Fruit fly (Drosophila melanogaster) whole organism, embryonic: Measurements from ENCODE around the gene Pdi.

Source experiments
- CG10209 ChIP-seq: fragments of 200-800 bp; sonication (Bioruptor generic); optimal IDR thresholded peaks from 3 replicates; lab custom pipeline; 2017; ENCODE audit warnings: missing biosample characterization, mild to moderate bottlenecking, missing genetic modification characterization, missing genetic modification reagents
- CG10274 ChIP-seq: fragments of 200-800 bp; sonication (Bioruptor generic); optimal IDR thresholded peaks from 3 replicates; lab custom pipeline; 2017; ENCODE audit warnings: missing biosample characterization, mild to moderate bottlenecking, missing genetic modification characterization
- CG10565 ChIP-seq: fragments of 200-800 bp; sonication (Bioruptor generic); optimal IDR thresholded peaks from 3 replicates; lab custom pipeline; 2016; ENCODE audit warnings: missing biosample characterization, mild to moderate bottlenecking, missing genetic modification characterization
- CG11504 ChIP-seq: fragments of 200-800 bp; sonication (Bioruptor generic); optimal IDR thresholded peaks from 3 replicates; lab custom pipeline; 2019; ENCODE audit warnings: missing biosample characterization, mild to moderate bottlenecking, missing genetic modification characterization, moderate library complexity
- CG11560 ChIP-seq: fragments of 200-800 bp; sonication (Bioruptor generic); IDR thresholded peaks from 3 replicates; pipeline ENCODE4 v1.3.6; 2022; ENCODE audit warnings: missing biosample characterization, missing genetic modification characterization
- CG12155 ChIP-seq: fragments of 200-800 bp; sonication (Bioruptor generic); optimal IDR thresholded peaks from 3 replicates; lab custom pipeline; 2016; ENCODE audit warnings: missing biosample characterization, missing genetic modification characterization
- CG14441 ChIP-seq: fragments of 200-800 bp; sonication (Bioruptor generic); IDR thresholded peaks from 2 replicates; pipeline ENCODE4 v1.3.6; 2022; ENCODE audit warnings: missing biosample characterization, missing genetic modification characterization
- CG15011 ChIP-seq: fragments of 200-800 bp; sonication (Bioruptor generic); optimal IDR thresholded peaks from 3 replicates; lab custom pipeline; 2018; ENCODE audit warnings: missing biosample characterization, mild to moderate bottlenecking, missing genetic modification characterization
- CG1602 ChIP-seq: fragments of 200-800 bp; sonication (Bioruptor generic); optimal IDR thresholded peaks from 3 replicates; lab custom pipeline; 2016; ENCODE audit warnings: missing biosample characterization, missing genetic modification characterization
- CG18619 ChIP-seq: fragments of 200-800 bp; sonication (Bioruptor generic); optimal IDR thresholded peaks from 3 replicates; lab custom pipeline; 2017; ENCODE audit warnings: missing biosample characterization, mild to moderate bottlenecking, missing genetic modification characterization
- CG2202 ChIP-seq: fragments of 200-800 bp; sonication (Bioruptor generic); optimal IDR thresholded peaks from 2 replicates; lab custom pipeline; 2018; ENCODE audit warnings: missing biosample characterization, mild to moderate bottlenecking, missing genetic modification characterization
- CG30020 ChIP-seq: fragments of 200-800 bp; optimal IDR thresholded peaks from 2 replicates; lab custom pipeline; 2019; ENCODE audit warnings: missing biosample characterization, mild to moderate bottlenecking, missing genetic modification characterization, moderate library complexity
- CG3163 ChIP-seq: fragments of 200-800 bp; sonication (Bioruptor generic); optimal IDR thresholded peaks from 3 replicates; lab custom pipeline; 2016; ENCODE audit warnings: missing biosample characterization, missing genetic modification characterization
- CG33213 ChIP-seq: fragments of 200-800 bp; sonication (Bioruptor generic); optimal IDR thresholded peaks from 3 replicates; lab custom pipeline; 2016; ENCODE audit warnings: missing biosample characterization, missing genetic modification characterization
- CG3407 ChIP-seq: fragments of 200-800 bp; sonication (Bioruptor generic); optimal IDR thresholded peaks from 2 replicates; lab custom pipeline; 2018; ENCODE audit warnings: missing biosample characterization, mild to moderate bottlenecking, missing genetic modification characterization
- CG3726 ChIP-seq: fragments of 200-800 bp; sonication (Bioruptor generic); IDR thresholded peaks from 3 replicates; pipeline ENCODE4, ENCODE4 v1.3.6; 2022; ENCODE audit warnings: missing biosample characterization, missing genetic modification characterization
- CG4282 ChIP-seq: fragments of 200-800 bp; sonication (Bioruptor generic); optimal IDR thresholded peaks from 2 replicates; lab custom pipeline; 2016; ENCODE audit warnings: missing biosample characterization, missing genetic modification characterization
- CG8924 ChIP-seq: fragments of 200-800 bp; optimal IDR thresholded peaks from 3 replicates; lab custom pipeline; 2019; ENCODE audit warnings: missing biosample characterization, mild to moderate bottlenecking, missing genetic modification characterization, moderate library complexity
- CG8944 ChIP-seq: fragments of 200-800 bp; sonication (Bioruptor generic); optimal IDR thresholded peaks from 3 replicates; lab custom pipeline; 2016; ENCODE audit warnings: missing biosample characterization, missing genetic modification characterization
- Chrac-16 ChIP-seq: fragments of 200-800 bp; sonication (Bioruptor generic); optimal IDR thresholded peaks from 3 replicates; lab custom pipeline; 2016; ENCODE audit warnings: missing biosample characterization, missing genetic modification characterization
- Dad ChIP-seq: fragments of 200-800 bp; sonication (Bioruptor generic); optimal IDR thresholded peaks from 3 replicates; lab custom pipeline; 2016; ENCODE audit warnings: missing biosample characterization, missing genetic modification characterization
- Dbx ChIP-seq: fragments of 200-800 bp; sonication (Bioruptor generic); IDR thresholded peaks from 3 replicates; pipeline ENCODE4 v1.3.6; 2022; ENCODE audit warnings: missing biosample characterization, missing genetic modification characterization
- Dfd ChIP-seq, 2 experiments: fragments of >200 bp; optimal IDR thresholded peaks; 2 replicates each; lab custom pipeline; 2017; ENCODE audit warnings: missing biosample characterization in 2 of 2, missing genetic modification characterization in 2 of 2
- Dll ChIP-seq: fragments of 200-800 bp; sonication (Bioruptor generic); IDR thresholded peaks from 4 replicates; pipeline ENCODE4 v1.3.6; 2022; ENCODE audit warnings: missing biosample characterization, missing genetic modification characterization; ENCODE audit not compliant: partially characterized antibody
- Ets65A ChIP-seq: fragments of 200-800 bp; sonication (Bioruptor generic); peaks from one replicate; lab custom pipeline; 2016; ENCODE audit warnings: missing biosample characterization, missing genetic modification characterization
- Hr78 ChIP-seq, 2 experiments: fragments of 200-800 bp in 1 of 2; fragments of >200 bp in 1 of 2; sonication (Bioruptor generic) in 1 of 2; optimal IDR thresholded peaks; 2 replicates each; lab custom pipeline; 2017 to 2019; ENCODE audit warnings: missing biosample characterization in 2 of 2, missing genetic modification characterization in 2 of 2, mild to moderate bottlenecking in 1 of 2, moderate library complexity in 1 of 2
- Med ChIP-seq: fragments of 200-800 bp; sonication (Bioruptor generic); peaks from one replicate; lab custom pipeline; 2016; ENCODE audit warnings: missing biosample characterization, missing genetic modification characterization, mild to moderate bottlenecking, inconsistent platforms, moderate library complexity
- Mes4 ChIP-seq: fragments of 200-800 bp; sonication (Bioruptor generic); optimal IDR thresholded peaks from 2 replicates; lab custom pipeline; 2016; ENCODE audit warnings: missing biosample characterization, missing genetic modification characterization
- NK7.1 ChIP-seq: fragments of 200-800 bp; sonication (Bioruptor generic); optimal IDR thresholded peaks from 3 replicates; lab custom pipeline; 2016; ENCODE audit warnings: missing biosample characterization, missing genetic modification characterization
- Sox102F ChIP-seq: fragments of 200-800 bp; sonication (Bioruptor generic); optimal IDR thresholded peaks from 2 replicates; lab custom pipeline; 2018; ENCODE audit warnings: missing biosample characterization, mild to moderate bottlenecking, missing genetic modification characterization, moderate library complexity
- Tbp ChIP-seq: fragments of >200 bp; optimal IDR thresholded peaks from 2 replicates; lab custom pipeline; 2018; ENCODE audit warnings: missing biosample characterization, missing genetic modification characterization
- abd-A ChIP-seq: fragments of 200-800 bp; sonication (Bioruptor generic); optimal IDR thresholded peaks from 3 replicates; lab custom pipeline; 2019; ENCODE audit warnings: missing biosample characterization, mild to moderate bottlenecking, missing genetic modification characterization, moderate library complexity
- crc ChIP-seq: fragments of 200-800 bp; sonication (Bioruptor generic); optimal IDR thresholded peaks from 2 replicates; lab custom pipeline; 2016; ENCODE audit warnings: missing biosample characterization, missing genetic modification characterization
- croc ChIP-seq: fragments of 200-800 bp; sonication (Bioruptor generic); conservative IDR thresholded peaks from 3 replicates; pipeline ENCODE4 v1.3.6; 2022; ENCODE audit warnings: missing biosample characterization, missing genetic modification characterization
- cwo ChIP-seq: fragments of 200-800 bp; sonication (Bioruptor generic); optimal IDR thresholded peaks from 3 replicates; lab custom pipeline; 2017; ENCODE audit warnings: missing biosample characterization, missing genetic modification characterization, mild to moderate bottlenecking, moderate library complexity, missing genetic modification reagents
- eve ChIP-seq, 2 experiments: fragments of >200 bp; optimal IDR thresholded peaks; 2 replicates each; lab custom pipeline; 2017; ENCODE audit warnings: missing biosample characterization in 2 of 2, missing genetic modification characterization in 2 of 2
- inv ChIP-seq: fragments of 200-800 bp; sonication (Bioruptor generic); IDR thresholded peaks from 2 replicates; pipeline ENCODE4 v1.3.6; 2022; ENCODE audit warnings: missing biosample characterization, missing genetic modification characterization; ENCODE audit not compliant: partially characterized antibody
- jumu ChIP-seq: fragments of 200-800 bp; sonication (Bioruptor generic); optimal IDR thresholded peaks from 3 replicates; lab custom pipeline; 2016; ENCODE audit warnings: missing biosample characterization, missing genetic modification characterization
- lmd ChIP-seq: fragments of 200-800 bp; sonication (Bioruptor generic); IDR thresholded peaks from 2 replicates; pipeline ENCODE4 v1.3.6; 2022; ENCODE audit warnings: missing biosample characterization, missing genetic modification characterization
- mam ChIP-seq: fragments of 200-800 bp; sonication (Bioruptor generic); optimal IDR thresholded peaks from 3 replicates; lab custom pipeline; 2016; ENCODE audit warnings: missing biosample characterization, missing genetic modification characterization
- org-1 ChIP-seq: fragments of 200-800 bp; sonication (Bioruptor generic); optimal IDR thresholded peaks from 2 replicates; lab custom pipeline; 2017; ENCODE audit warnings: missing biosample characterization, missing genetic modification characterization
- p53 ChIP-seq: fragments of 200-800 bp; sonication (Bioruptor generic); optimal IDR thresholded peaks from 2 replicates; lab custom pipeline; 2016; ENCODE audit warnings: missing biosample characterization, missing genetic modification characterization
- pb ChIP-seq: fragments of 200-800 bp; sonication (Bioruptor generic); optimal IDR thresholded peaks from 3 replicates; lab custom pipeline; 2016; ENCODE audit warnings: missing biosample characterization, missing genetic modification characterization
- salm ChIP-seq: fragments of 200-800 bp; sonication (Bioruptor generic); optimal IDR thresholded peaks from 2 replicates; lab custom pipeline; 2018; ENCODE audit warnings: missing biosample characterization, mild to moderate bottlenecking, missing genetic modification characterization
- sens ChIP-seq: fragments of 200-800 bp; sonication (Bioruptor generic); peaks from one replicate; lab custom pipeline; 2016; ENCODE audit warnings: missing biosample characterization, missing genetic modification characterization
- shn ChIP-seq: fragments of 200-800 bp; sonication (Bioruptor generic); optimal IDR thresholded peaks from 3 replicates; lab custom pipeline; 2016; ENCODE audit warnings: missing biosample characterization, missing genetic modification characterization
- stwl ChIP-seq: fragments of 200-800 bp; sonication (Bioruptor generic); optimal IDR thresholded peaks from 3 replicates; lab custom pipeline; 2018; ENCODE audit warnings: missing biosample characterization, mild to moderate bottlenecking, missing genetic modification characterization, moderate library complexity
- tap ChIP-seq: fragments of 200-800 bp; optimal IDR thresholded peaks from 3 replicates; lab custom pipeline; 2019; ENCODE audit warnings: missing biosample characterization, mild to moderate bottlenecking, missing genetic modification characterization, moderate library complexity
- tll ChIP-seq, 2 experiments: fragments of 200-800 bp in 1 of 2; fragments of >200 bp in 1 of 2; sonication (Bioruptor generic) in 1 of 2; optimal IDR thresholded peaks; 2 replicates each; lab custom pipeline; 2017 to 2019; ENCODE audit warnings: missing biosample characterization in 2 of 2, missing genetic modification characterization in 2 of 2, mild to moderate bottlenecking in 1 of 2, moderate library complexity in 1 of 2
- unpg ChIP-seq: fragments of 200-800 bp; sonication (Bioruptor generic); optimal IDR thresholded peaks from 3 replicates; lab custom pipeline; 2018; ENCODE audit warnings: missing biosample characterization, mild to moderate bottlenecking, missing genetic modification characterization, moderate library complexity

Pdi gene

DNA sequence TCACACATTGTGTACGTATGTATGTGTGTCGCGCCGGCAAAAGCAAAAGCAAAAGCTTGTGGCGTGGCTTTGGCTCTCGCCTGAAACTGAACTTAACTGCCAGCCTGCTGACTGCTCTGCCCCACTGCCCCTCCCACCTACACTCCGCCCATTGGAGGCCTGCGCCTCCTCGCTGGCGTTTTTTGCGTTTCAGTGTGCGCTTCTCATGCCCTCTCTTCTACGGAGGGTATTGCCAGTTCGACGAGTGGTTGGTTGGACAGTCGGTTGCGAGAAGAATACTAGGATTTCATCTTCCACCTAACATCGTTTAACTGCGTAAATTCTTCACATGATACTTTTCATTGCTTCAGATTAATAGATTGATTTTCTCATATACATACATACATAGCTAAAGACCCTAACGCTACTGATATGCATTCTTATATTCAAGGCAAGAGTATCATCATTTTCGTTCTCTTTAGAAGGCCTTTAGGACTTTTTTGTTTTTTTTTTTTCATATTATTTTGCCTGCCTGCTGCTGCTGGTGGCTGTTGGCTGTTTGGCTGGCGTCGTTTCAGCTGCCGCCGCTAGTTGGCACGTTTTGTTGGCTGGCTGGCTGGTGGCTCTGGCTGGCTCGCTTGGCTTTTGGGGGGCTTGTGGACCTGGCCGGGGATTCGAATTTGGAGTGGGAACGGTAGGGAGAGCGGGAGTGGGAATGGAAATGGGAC is 37.6 kb downstream of the Pdi start (continued):
- TF ChIP-seq inv (GFP tag; lab: Robert Waterston, UW), result no peak
- peak; percentile 47 for TF ChIP-seq unpg (GFP tag; lab: Kevin White, UChicago)
- TF ChIP-seq Dll (GFP tag; lab: Robert Waterston, UW), result 0 out of 4 replicates have a peak, but pooled peaks have one; percentile 3
- TF ChIP-seq eve (GFP tag; optimal IDR thresholded peaks at IDR 0.05; lab: Kevin White, UChicago), result no peak
- TF ChIP-seq CG1602 (GFP tag; lab: Kevin White, UChicago), result peak; percentile 11
- peak; percentile 61 for TF ChIP-seq CG14441 (GFP tag; lab: Robert Waterston, UW)
- peak; percentile 25 for TF ChIP-seq cwo (GFP tag; lab: Kevin White, UChicago)
- peak; percentile 83 for TF ChIP-seq Med (GFP tag; lab: Kevin White, UChicago)
- TF ChIP-seq shn (GFP tag; lab: Kevin White, UChicago), result peak; percentile 64
- peak; percentile 16 for TF ChIP-seq crc (GFP tag; lab: Kevin White, UChicago)
- peak; percentile 34 for TF ChIP-seq CG15011 (GFP tag; lab: Kevin White, UChicago)
- TF ChIP-seq salm (tag; lab: Kevin White, UChicago), result peak; percentile 3
- TF ChIP-seq CG10274 (GFP tag; lab: Kevin White, UChicago), result peak; percentile 8
- TF ChIP-seq CG10565 (GFP tag; lab: Kevin White, UChicago), result no peak
- TF ChIP-seq Sox102F, result peak; percentile 71
- peak; percentile 56 for TF ChIP-seq CG18619 (GFP tag; lab: Kevin White, UChicago)
- TF ChIP-seq CG12155 (GFP tag; lab: Kevin White, UChicago), result peak; percentile 45
- TF ChIP-seq tll (GFP tag; optimal IDR thresholded peaks at IDR 0.05; lab: Kevin White, UChicago), result no peak
- TF ChIP-seq Tbp (GFP tag; lab: Kevin White, UChicago), result no peak
- peak; percentile 36 for TF ChIP-seq Chrac-16 (GFP tag; lab: Kevin White, UChicago)
- TF ChIP-seq CG11560, result peak; percentile 45; the same call in 1 of the 3 replicates
- peak; percentile 49 for TF ChIP-seq CG8944 (GFP tag; lab: Kevin White, UChicago)
- TF ChIP-seq CG10209 (GFP tag; lab: Kevin White, UChicago), result peak; percentile 53
- TF ChIP-seq CG3163 (GFP tag; lab: Kevin White, UChicago), result peak; percentile 9
- no peak for TF ChIP-seq CG3726 (GFP tag; lab: Robert Waterston, UW)
- 0 out of 3 replicates have a peak, but pooled peaks have one; percentile 14 for TF ChIP-seq Dbx
- peak; percentile 68 for TF ChIP-seq lmd (GFP tag; lab: Robert Waterston, UW)
- no peak for TF ChIP-seq CG4282
- TF ChIP-seq CG3407 (GFP tag; lab: Kevin White, UChicago), result peak; percentile 1
- TF ChIP-seq NK7.1 (GFP tag; lab: Kevin White, UChicago), result peak; percentile 60
- TF ChIP-seq jumu (GFP tag; lab: Kevin White, UChicago), result peak; percentile 60
- TF ChIP-seq CG33213 (GFP tag; lab: Kevin White, UChicago), result no peak
- no peak for TF ChIP-seq abd-A (tag; lab: Kevin White, UChicago)
- TF ChIP-seq CG2202 (tag; lab: Kevin White, UChicago), result no peak
- TF ChIP-seq pb (GFP tag; lab: Kevin White, UChicago), result peak; percentile 50
- no peak for TF ChIP-seq Hr78 (GFP tag; optimal IDR thresholded peaks at IDR 0.05; lab: Kevin White, UChicago)
- peak; percentile 89 for TF ChIP-seq sens
- TF ChIP-seq stwl (tag; lab: Kevin White, UChicago), result no peak
- TF ChIP-seq Dad (GFP tag; lab: Kevin White, UChicago), result peak; percentile 35
- peak; percentile 72 for TF ChIP-seq mam
- TF ChIP-seq org-1 (GFP tag; lab: Kevin White, UChicago), result peak; percentile 48
- peak; percentile 37 for TF ChIP-seq CG8924 (tag; lab: Kevin White, UChicago)
- TF ChIP-seq CG11504 (tag; lab: Kevin White, UChicago), result peak; percentile 72
- no peak for TF ChIP-seq Dfd (GFP tag; optimal IDR thresholded peaks at IDR 0.05; lab: Kevin White, UChicago)
- TF ChIP-seq CG30020 (tag; lab: Kevin White, UChicago), result no peak
- peak; percentile 48 for TF ChIP-seq Mes4 (GFP tag; lab: Kevin White, UChicago)
- no peak for TF ChIP-seq p53 (GFP tag; lab: Kevin White, UChicago)
- TF ChIP-seq tap (tag; lab: Kevin White, UChicago), result peak; percentile 28
- peak; percentile 97 for TF ChIP-seq Ets65A
- TF ChIP-seq croc, result peak; percentile 26; the same call in 2 of the 3 replicates
